Fruit fly (Drosophila melanogaster): Measurements from ENCODE around the gene CG2162.
A peak's percentile ranks its signal among the peaks of the same experiment; 100 is the strongest.

Gene CG2162

dm6 chr3L:3042150-3043049 lies 7.4 kb downstream of the CG2162 start, which contains the start of gene Prx4 (continued):
- TF ChIP-seq scrt (GFP tag; optimal IDR thresholded peaks at IDR 0.05) (peak; percentile 28), zen (tag; optimal IDR thresholded peaks at IDR 0.05) (peak; percentile 20), CG13894 (tag; optimal IDR thresholded peaks at IDR 0.05) (no peak), CG12769 (tag; optimal IDR thresholded peaks at IDR 0.05) (peak; percentile 64), h (optimal IDR thresholded peaks at IDR 0.05) (no peak), ash1 (GFP tag; optimal IDR thresholded peaks at IDR 0.05) (no peak), Hr51 (GFP tag; optimal IDR thresholded peaks at IDR 0.05) (peak in 1 of 2 experiments; percentile 72), CG13296 (GFP tag; optimal IDR thresholded peaks at IDR 0.05) (peak; percentile 59), psq (GFP tag; optimal IDR thresholded peaks at IDR 0.05) (no peak), Gsc (GFP tag; IDR thresholded peaks at IDR 0.05) (no peak; the same call in 1 of the 2 replicates), zen2 (GFP tag; IDR thresholded peaks at IDR 0.05; ENCODE audit: partially characterized antibody) (no peak), knrl (GFP tag; IDR thresholded peaks at IDR 0.05; ENCODE audit: partially characterized antibody) (no peak), CG12071 (GFP tag; optimal IDR thresholded peaks at IDR 0.05) (no peak), YL-1 (GFP tag; optimal IDR thresholded peaks at IDR 0.05) (no peak), Bgb (GFP tag; IDR thresholded peaks at IDR 0.05; ENCODE audit: partially characterized antibody) (no peak), stc (GFP tag; IDR thresholded peaks at IDR 0.05) (peak; percentile 80), onecut (GFP tag; IDR thresholded peaks at IDR 0.05) (peak; percentile 74), Sry-β (GFP tag; optimal IDR thresholded peaks at IDR 0.05) (no peak), Bdp1 (GFP tag; optimal IDR thresholded peaks at IDR 0.05) (peak; percentile 30), Lhr (GFP tag; optimal IDR thresholded peaks at IDR 0.05) (no peak), Hmx (GFP tag; optimal IDR thresholded peaks at IDR 0.05) (no peak), CG9876 (GFP tag; optimal IDR thresholded peaks at IDR 0.05) (no peak), Hsf (GFP tag; optimal IDR thresholded peaks at IDR 0.05) (peak; percentile 44), CG13624 (GFP tag; optimal IDR thresholded peaks at IDR 0.05) (peak; percentile 26), CG14050 (GFP tag; IDR thresholded peaks at IDR 0.05) (peak; percentile 55), Ets97D (GFP tag; optimal IDR thresholded peaks at IDR 0.05) (no peak), ewg (GFP tag; optimal IDR thresholded peaks at IDR 0.05) (peak; percentile 35), nom (GFP tag; optimal IDR thresholded peaks at IDR 0.05) (no peak), Dek (tag; optimal IDR thresholded peaks at IDR 0.05) (peak; percentile 69), tx (GFP tag; optimal IDR thresholded peaks at IDR 0.05) (no peak), Gug (GFP tag; IDR thresholded peaks at IDR 0.05) (peak; percentile 78), Myb (GFP tag; optimal IDR thresholded peaks at IDR 0.05) (no peak), Vsx1 (GFP tag; optimal IDR thresholded peaks at IDR 0.05) (peak; percentile 54), HLH3B (GFP tag; IDR thresholded peaks at IDR 0.05) (peak; percentile 69), fd3F (GFP tag; optimal IDR thresholded peaks at IDR 0.05) (peak; percentile 56), B-H2 (GFP tag; optimal IDR thresholded peaks at IDR 0.05) (no peak), Adf1 (GFP tag; IDR thresholded peaks at IDR 0.05) (peak; percentile 17; the same call in 1 of the 2 replicates), sug (tag; optimal IDR thresholded peaks at IDR 0.05) (peak; percentile 3), CG6683 (GFP tag; optimal IDR thresholded peaks at IDR 0.05) (peak; percentile 48), crp (GFP tag; optimal IDR thresholded peaks at IDR 0.05) (no peak), CG7271 (tag; optimal IDR thresholded peaks at IDR 0.05) (no peak), gem (tag; optimal IDR thresholded peaks at IDR 0.05) (peak; percentile 86), eyg (GFP tag; optimal IDR thresholded peaks at IDR 0.05) (no peak), CG33213 (GFP tag; optimal IDR thresholded peaks at IDR 0.05) (no peak), Atf6 (GFP tag; IDR thresholded peaks at IDR 0.05) (peak; percentile 66; the same call in 1 of the 2 replicates), CG2889 (GFP tag; IDR thresholded peaks at IDR 0.05) (peak; percentile 63; the same call in 1 of the 3 replicates), CG2875 (GFP tag; optimal IDR thresholded peaks at IDR 0.05) (peak; percentile 65), ems (GFP tag; optimal IDR thresholded peaks at IDR 0.05) (peak; percentile 51)
